Worm (Caenorhabditis elegans) whole organism, mixed stage, embryonic: ENCODE measurements around the gene cylc-1.
"Not testable (repeated sequence)": the region's sequence is repeated elsewhere in the genome, so short reads cannot be mapped to it uniquely, and the experiment has no call there.

ENCODE experiments used
- cnd-1 ChIP-seq: fragments of 200-800 bp; sonication (Bioruptor generic); optimal IDR thresholded peaks from 2 replicates; lab custom pipeline; 2018; ENCODE audit warnings: mild to moderate bottlenecking, missing genetic modification characterization, missing compliant biosample characterization
- lin-13 ChIP-seq: fragments of 150-350 bp; optimal IDR thresholded peaks from 2 replicates; lab custom pipeline; 2014; ENCODE audit warnings: missing biosample characterization, missing genetic modification characterization
- lsy-2 ChIP-seq: fragments of 150-350 bp; optimal IDR thresholded peaks from 2 replicates; lab custom pipeline; 2014; ENCODE audit warnings: missing biosample characterization, missing genetic modification characterization
- mep-1 ChIP-seq: fragments of 150-350 bp; optimal IDR thresholded peaks from 2 replicates; lab custom pipeline; 2017; ENCODE audit warnings: missing biosample characterization, missing genetic modification reagents, missing genetic modification characterization, inconsistent platforms
- nhr-12 ChIP-seq: fragments of 150-350 bp; optimal IDR thresholded peaks from 2 replicates; lab custom pipeline; 2014; ENCODE audit warnings: missing biosample characterization, missing genetic modification characterization
- unc-62 ChIP-seq: fragments of 150-350 bp; optimal IDR thresholded peaks from 2 replicates; lab custom pipeline; 2014; ENCODE audit warnings: missing biosample characterization, missing genetic modification reagents, missing genetic modification characterization
- zip-8 ChIP-seq: fragments of 150-350 bp; optimal IDR thresholded peaks from 2 replicates; lab custom pipeline; 2014; ENCODE audit warnings: missing biosample characterization, missing genetic modification characterization

- not testable (repeated sequence) for TF ChIP-seq lin-13 (tag; lab: Kevin White, UChicago); nhr-12 (tag; lab: Kevin White, UChicago); lsy-2 (tag; lab: Kevin White, UChicago); cnd-1 (tag; lab: Kevin White, UChicago); unc-62 (GFP tag; lab: Kevin White, UChicago); zip-8; mep-1 (tag; lab: Kevin White, UChicago)
Measured at ce11 chrIV:5225277-5225822, at the start of gene cylc-1.
